Fruit fly (Drosophila melanogaster) whole organism: Measurements from ENCODE around the gene PCID2.

Source experiments
- CG8478 ChIP-seq: fragments of >200 bp; optimal IDR thresholded peaks from 2 replicates; lab custom pipeline; 2018; ENCODE audit warnings: inconsistent platforms
- EcR ChIP-seq, 2 experiments: fragments of >200 bp; optimal IDR thresholded peaks; 2 replicates each; lab custom pipeline; 2017; ENCODE audit warnings: missing biosample characterization in 2 of 2, missing genetic modification characterization in 2 of 2, missing genetic modification reagents in 2 of 2
- usp ChIP-seq: fragments of >200 bp; optimal IDR thresholded peaks from 2 replicates; lab custom pipeline; 2017; ENCODE audit warnings: missing biosample characterization, missing genetic modification characterization, mixed read lengths

dm6 chr3L:11602040-11602439, 24.2 kb upstream of the PCID2 start:
- TF ChIP-seq usp (GFP tag; lab: Kevin White, UChicago) (no peak), CG8478 (no peak), EcR (GFP tag; optimal IDR thresholded peaks at IDR 0.05; lab: Kevin White, UChicago) (no peak)
